Worm (Caenorhabditis elegans) whole organism, L3 larva: ENCODE results near the gene C17B7.14.

Experiments used
- R02D3.7 ChIP-seq: fragments of 150-350 bp; optimal IDR thresholded peaks from 2 replicates; lab custom pipeline; 2014; ENCODE audit warnings: missing biosample characterization, missing genetic modification characterization
- aly-2 ChIP-seq: fragments of 150-350 bp; optimal IDR thresholded peaks from 2 replicates; lab custom pipeline; 2014; ENCODE audit warnings: missing biosample characterization, missing genetic modification characterization
- ama-1 ChIP-seq: fragments of 150-350 bp; optimal IDR thresholded peaks from 2 replicates; lab custom pipeline; 2018
- ceh-28 ChIP-seq: fragments of 150-350 bp; optimal IDR thresholded peaks from 2 replicates; lab custom pipeline; 2014; ENCODE audit warnings: missing biosample characterization, missing genetic modification reagents, missing genetic modification characterization
- ceh-82 ChIP-seq: fragments of 150-350 bp; optimal IDR thresholded peaks from 2 replicates; lab custom pipeline; 2014; ENCODE audit warnings: missing biosample characterization, missing genetic modification characterization
- daf-12 ChIP-seq: fragments of 150-350 bp; optimal IDR thresholded peaks from 2 replicates; lab custom pipeline; 2014; ENCODE audit warnings: missing biosample characterization, missing genetic modification reagents, missing genetic modification characterization
- egl-27 ChIP-seq: sonication (generic microtip); optimal IDR thresholded peaks from 4 replicates; lab custom pipeline; 2017; ENCODE audit warnings: missing biosample characterization, missing genetic modification reagents, missing genetic modification characterization
- egl-5 ChIP-seq: fragments of 150-350 bp; optimal IDR thresholded peaks from 2 replicates; lab custom pipeline; 2017; ENCODE audit warnings: missing biosample characterization, missing genetic modification reagents, missing genetic modification characterization, inconsistent platforms
- elt-3 ChIP-seq, 3 experiments: fragments of 150-350 bp in 1 of 3; sonication (generic microtip) in 2 of 3; optimal IDR thresholded peaks; 2 replicates in 2 of 3; 4 replicates in 1 of 3; lab custom pipeline; 2014 to 2017; ENCODE audit warnings: missing biosample characterization in 3 of 3, missing genetic modification characterization in 3 of 3
- fkh-10 ChIP-seq: sonication (generic microtip); optimal IDR thresholded peaks from 2 replicates; lab custom pipeline; 2017; ENCODE audit warnings: missing biosample characterization, missing genetic modification reagents, missing genetic modification characterization
- fkh-2 ChIP-seq: fragments of 150-350 bp; optimal IDR thresholded peaks from 2 replicates; lab custom pipeline; 2014; ENCODE audit warnings: missing biosample characterization, missing genetic modification reagents, missing genetic modification characterization
- hmg-11 ChIP-seq: sonication (generic microtip); optimal IDR thresholded peaks from 2 replicates; lab custom pipeline; 2016; ENCODE audit warnings: missing genetic modification characterization, missing compliant biosample characterization
- lin-15B ChIP-seq: fragments of 150-350 bp; optimal IDR thresholded peaks from 2 replicates; lab custom pipeline; 2014; ENCODE audit warnings: missing biosample characterization, missing genetic modification characterization
- lin-39 ChIP-seq: fragments of 150-350 bp; optimal IDR thresholded peaks from 2 replicates; lab custom pipeline; 2018; ENCODE audit warnings: missing biosample characterization, missing genetic modification reagents, missing genetic modification characterization
- mdl-1 ChIP-seq: fragments of 150-350 bp; optimal IDR thresholded peaks from 2 replicates; lab custom pipeline; 2014; ENCODE audit warnings: missing biosample characterization, missing genetic modification characterization
- nfya-1 ChIP-seq: sonication (generic microtip); optimal IDR thresholded peaks from 2 replicates; lab custom pipeline; 2017; ENCODE audit warnings: missing genetic modification characterization, mild to moderate bottlenecking, missing compliant biosample characterization, antibody characterized with exemption, moderate library complexity; ENCODE audit not compliant: insufficient read depth
- nhr-11 ChIP-seq: fragments of 150-350 bp; optimal IDR thresholded peaks from 2 replicates; lab custom pipeline; 2014; ENCODE audit warnings: missing biosample characterization, missing genetic modification characterization
- nhr-12 ChIP-seq: fragments of 150-350 bp; optimal IDR thresholded peaks from 2 replicates; lab custom pipeline; 2014; ENCODE audit warnings: missing biosample characterization, missing genetic modification characterization
- nhr-23 ChIP-seq: fragments of 150-350 bp; optimal IDR thresholded peaks from 2 replicates; lab custom pipeline; 2014; ENCODE audit warnings: missing biosample characterization, missing genetic modification reagents, missing genetic modification characterization
- nhr-25 ChIP-seq: sonication (generic microtip); optimal IDR thresholded peaks from 2 replicates; lab custom pipeline; 2017; ENCODE audit warnings: missing biosample characterization, missing genetic modification characterization
- nhr-43 ChIP-seq: sonication (generic microtip); optimal IDR thresholded peaks from 2 replicates; lab custom pipeline; 2016; ENCODE audit warnings: mild to moderate bottlenecking, missing genetic modification characterization, missing compliant biosample characterization; ENCODE audit not compliant: poor library complexity, severe bottlenecking
- nhr-67 ChIP-seq: fragments of 150-350 bp; optimal IDR thresholded peaks from 2 replicates; lab custom pipeline; 2014; ENCODE audit warnings: missing biosample characterization, missing genetic modification characterization
- nhr-76 ChIP-seq: fragments of 150-350 bp; sonication (generic microtip); optimal IDR thresholded peaks from 5 replicates; lab custom pipeline; 2014; ENCODE audit warnings: missing biosample characterization, missing genetic modification characterization
- pha-4 ChIP-seq: fragments of 150-350 bp; optimal IDR thresholded peaks from 2 replicates; lab custom pipeline; 2014; ENCODE audit warnings: missing biosample characterization, missing genetic modification reagents, missing genetic modification characterization
- pqm-1 ChIP-seq: fragments of 150-350 bp; optimal IDR thresholded peaks from 2 replicates; lab custom pipeline; 2017; ENCODE audit warnings: missing biosample characterization, missing genetic modification characterization, inconsistent platforms
- sea-2 ChIP-seq: fragments of 150-350 bp; sonication (generic microtip); optimal IDR thresholded peaks from 4 replicates; lab custom pipeline; 2014; ENCODE audit warnings: missing biosample characterization, missing genetic modification reagents, missing genetic modification characterization
- skn-1 ChIP-seq: fragments of 150-350 bp; optimal IDR thresholded peaks from 2 replicates; lab custom pipeline; 2014; ENCODE audit warnings: missing biosample characterization, missing genetic modification characterization
- snpc-4 ChIP-seq: fragments of 150-350 bp; optimal IDR thresholded peaks from 2 replicates; lab custom pipeline; 2014; ENCODE audit warnings: missing biosample characterization, missing genetic modification characterization
- unc-39 ChIP-seq: sonication (generic microtip); optimal IDR thresholded peaks from 4 replicates; lab custom pipeline; 2017; ENCODE audit warnings: missing biosample characterization, missing genetic modification characterization
- unc-62 ChIP-seq: fragments of 150-350 bp; sonication (generic microtip); optimal IDR thresholded peaks from 4 replicates; lab custom pipeline; 2014; ENCODE audit warnings: missing biosample characterization, missing genetic modification reagents, missing genetic modification characterization
- ztf-4 ChIP-seq: fragments of 150-350 bp; optimal IDR thresholded peaks from 2 replicates; lab custom pipeline; 2014; ENCODE audit warnings: missing biosample characterization, missing genetic modification characterization

Gene C17B7.14

DNA sequence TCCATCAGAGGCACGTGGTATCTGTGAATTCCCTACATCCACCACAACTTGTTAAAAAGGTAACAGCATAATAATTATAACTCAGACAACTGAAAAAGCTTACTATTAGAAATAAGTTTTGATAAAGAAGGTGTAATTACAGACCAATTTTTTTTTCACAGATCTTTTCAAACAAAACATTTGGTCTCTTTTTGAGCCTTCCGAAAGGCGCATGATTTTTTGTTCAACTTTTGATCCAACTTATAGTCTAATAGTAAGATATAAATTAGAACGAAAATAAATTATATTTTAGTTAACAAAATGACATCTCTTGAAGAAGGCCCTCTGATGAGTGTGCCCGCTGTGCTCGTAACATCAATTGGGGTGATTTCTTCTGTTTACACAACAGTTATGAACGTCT lies 12.2 kb downstream of the C17B7.14 start, which contains the start of gene srbc-3:
srbc-3 (plus strand) TSS at position 301 of the 400 bp plus-strand sequence.
- TF ChIP-seq unc-62 (GFP tag; lab: Kevin White, UChicago) (no peak), ceh-28 (tag; lab: Kevin White, UChicago) (no peak), nhr-76 (tag; lab: Kevin White, UChicago) (no peak), skn-1 (tag; lab: Kevin White, UChicago) (no peak), pqm-1 (no peak), unc-39 (tag; lab: Kevin White, UChicago) (no peak), nhr-67 (tag; lab: Kevin White, UChicago) (no peak), nhr-43 (tag; lab: Kevin White, UChicago) (no peak)

DNA sequence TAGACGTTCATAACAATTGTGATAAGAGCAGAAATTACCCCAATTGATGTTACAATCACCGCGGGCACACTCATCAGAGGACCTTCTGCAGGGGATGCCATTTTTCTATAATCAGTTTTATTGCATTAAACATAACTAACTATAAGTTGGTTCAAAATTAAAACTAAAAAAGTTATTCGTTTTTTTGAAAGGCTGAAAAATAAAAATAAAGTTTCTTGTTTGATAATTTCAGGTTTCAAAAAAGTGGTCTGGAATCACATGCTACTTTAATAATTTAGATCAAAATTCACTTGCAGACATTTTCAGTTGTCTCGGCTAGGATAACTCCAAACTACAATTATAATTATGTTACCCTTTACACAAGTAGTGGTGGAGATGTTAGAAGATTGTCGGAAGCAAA lies 18.4 kb downstream of the C17B7.14 start, which contains the start of gene srbc-1:
srbc-1 (minus strand) TSS at position 101 of the 400 bp plus-strand sequence.
- no peak for TF ChIP-seq aly-2 (tag; lab: Kevin White, UChicago)
- TF ChIP-seq snpc-4, result no peak
- no peak for TF ChIP-seq sea-2 (GFP tag; lab: Kevin White, UChicago)
- TF ChIP-seq hmg-11, result no peak
- no peak for TF ChIP-seq fkh-2 (tag; lab: Kevin White, UChicago)
- no peak for TF ChIP-seq nhr-12 (tag; lab: Kevin White, UChicago)
- TF ChIP-seq nhr-67 (tag; lab: Kevin White, UChicago), result no peak
- no peak for TF ChIP-seq mdl-1 (tag; lab: Kevin White, UChicago)
- no peak for TF ChIP-seq nhr-23 (tag; lab: Kevin White, UChicago)
- no peak for TF ChIP-seq egl-5 (tag; lab: Kevin White, UChicago)
- no peak for TF ChIP-seq lin-39 (tag; lab: Kevin White, UChicago)
- TF ChIP-seq nfya-1 (tag; lab: Kevin White, UChicago), result no peak
- no peak for TF ChIP-seq nhr-43 (tag; lab: Kevin White, UChicago)
- TF ChIP-seq fkh-10 (GFP tag; lab: Kevin White, UChicago), result no peak

DNA sequence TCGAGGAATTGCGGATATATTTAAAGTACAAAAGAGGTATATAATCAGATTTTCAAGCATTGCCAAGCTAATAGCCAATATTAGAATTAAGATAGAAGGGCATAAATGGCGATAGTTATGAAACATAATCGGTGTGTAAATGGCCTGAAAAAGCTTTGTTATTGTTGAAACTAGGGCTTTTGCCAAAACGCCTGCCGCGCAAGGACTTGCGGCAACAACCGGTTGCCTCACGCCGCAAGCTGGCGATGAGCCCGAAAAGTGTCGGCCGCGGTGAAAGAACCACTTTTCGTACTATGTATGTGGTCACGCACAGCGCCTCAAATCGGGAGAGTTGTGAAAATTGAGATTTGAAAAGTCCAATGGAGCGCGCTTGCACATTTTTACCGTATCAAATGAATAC lies 20.9 kb downstream of the C17B7.14 start:
- TF ChIP-seq skn-1 (tag; lab: Kevin White, UChicago) (no peak), nhr-11 (no peak), unc-62 (GFP tag; lab: Kevin White, UChicago) (no peak), pqm-1 (no peak), nhr-67 (tag; lab: Kevin White, UChicago) (no peak), nhr-12 (tag; lab: Kevin White, UChicago) (no peak), aly-2 (tag; lab: Kevin White, UChicago) (no peak)
- TF ChIP-seq, all 47 proteins: peak for 0

DNA sequence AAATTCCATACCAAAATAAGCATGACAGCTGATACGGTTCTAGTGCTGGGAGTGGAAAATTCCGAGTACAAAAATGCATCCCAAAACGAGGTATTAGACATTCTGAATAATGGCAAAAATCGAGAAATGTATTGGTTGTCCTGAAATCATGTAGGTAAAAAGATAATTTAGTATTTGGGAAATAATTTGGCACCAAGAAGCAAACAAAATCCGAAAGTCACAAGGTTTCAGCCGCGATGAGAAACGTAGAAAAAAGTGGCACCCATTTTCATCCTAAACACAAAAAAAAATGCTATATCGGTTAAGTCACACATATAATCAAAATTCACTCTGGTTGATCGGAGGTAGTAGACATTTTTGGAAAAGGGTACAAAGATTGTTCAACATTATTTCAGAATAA lies 22.6 kb downstream of the C17B7.14 start, which contains the start of gene srx-122:
srx-122 (minus strand) TSS at position 101 of the 400 bp plus-strand sequence.
- TF ChIP-seq aly-2 (tag; lab: Kevin White, UChicago), result no peak
- no peak for TF ChIP-seq ama-1 (lab: Kevin White, UChicago)
- no peak for TF ChIP-seq R02D3.7 (tag; lab: Kevin White, UChicago)
- TF ChIP-seq nhr-25 (tag; lab: Kevin White, UChicago), result no peak
- no peak for TF ChIP-seq lin-15B
- TF ChIP-seq nhr-23 (tag; lab: Kevin White, UChicago), result no peak
- TF ChIP-seq ceh-28 (tag; lab: Kevin White, UChicago), result no peak
- no peak for TF ChIP-seq ztf-4 (tag; lab: Kevin White, UChicago)
- no peak for TF ChIP-seq pha-4 (tag; lab: Kevin White, UChicago)
- TF ChIP-seq hmg-11, result no peak

ce11 chrV:3295368-3295767 lies 25.0 kb downstream of the C17B7.14 start:
- TF ChIP-seq daf-12 (tag; lab: Kevin White, UChicago), result no peak
- TF ChIP-seq R02D3.7 (tag; lab: Kevin White, UChicago), result no peak
- no peak for TF ChIP-seq nhr-43 (tag; lab: Kevin White, UChicago)
- no peak for TF ChIP-seq nhr-23 (tag; lab: Kevin White, UChicago)
- TF ChIP-seq nfya-1 (tag; lab: Kevin White, UChicago), result no peak
- TF ChIP-seq sea-2 (GFP tag; lab: Kevin White, UChicago), result no peak
- no peak for TF ChIP-seq hmg-11
- no peak for TF ChIP-seq aly-2 (tag; lab: Kevin White, UChicago)
- no peak for TF ChIP-seq ztf-4 (tag; lab: Kevin White, UChicago)
- no peak for TF ChIP-seq elt-3 (tag; optimal IDR thresholded peaks at IDR 0.05; lab: Kevin White, UChicago)
- no peak for TF ChIP-seq ceh-82 (tag; lab: Kevin White, UChicago)
- TF ChIP-seq egl-27, result no peak
- TF ChIP-seq lin-39 (tag; lab: Kevin White, UChicago), result no peak
- TF ChIP-seq pha-4 (tag; lab: Kevin White, UChicago), result no peak
- TF ChIP-seq nhr-25 (tag; lab: Kevin White, UChicago), result no peak
- TF ChIP-seq skn-1 (tag; lab: Kevin White, UChicago), result no peak
- TF ChIP-seq unc-39 (tag; lab: Kevin White, UChicago), result no peak
